Fruit fly (Drosophila melanogaster): ENCODE data around the gene mamo.
A peak's percentile ranks its signal among the peaks of the same experiment; 100 is the strongest.

Gene mamo

DNA sequence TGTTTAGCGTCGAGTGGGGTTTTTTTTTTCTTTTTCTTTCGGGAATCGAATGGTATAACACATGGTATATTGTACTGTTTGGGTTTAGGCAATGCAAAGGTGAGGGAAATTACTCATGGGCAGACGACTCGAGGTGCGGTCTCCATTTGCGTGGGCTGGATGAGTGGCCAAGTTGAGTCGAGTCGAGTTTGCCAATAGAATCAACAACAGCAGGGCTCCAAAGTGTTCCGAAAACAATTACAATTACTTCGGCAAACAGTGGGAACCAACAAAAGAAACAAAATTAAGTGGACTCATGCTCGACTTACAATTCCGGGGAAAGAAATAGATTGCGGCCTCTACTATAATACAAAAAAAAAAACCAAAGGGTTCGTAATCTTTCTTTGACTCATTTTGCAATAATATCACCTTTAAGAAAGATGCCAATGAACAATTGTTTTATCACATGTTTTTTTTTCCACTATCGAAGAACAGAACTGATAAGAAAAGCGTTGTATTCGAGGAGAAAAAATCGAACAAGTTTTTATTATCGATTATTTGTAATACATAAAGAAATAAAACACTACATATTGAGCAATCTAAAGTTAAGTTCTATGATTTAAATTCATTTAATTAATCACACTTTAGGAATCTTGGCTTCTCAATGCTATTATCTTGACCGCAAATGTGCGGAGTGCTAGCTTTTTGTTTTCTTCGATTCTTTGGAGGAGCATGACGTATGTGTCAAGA lies 169.9 kb downstream of the mamo start (continued):
- TF ChIP-seq CG1792 (GFP tag; optimal IDR thresholded peaks at IDR 0.05) (no peak), CG1024 (GFP tag; IDR thresholded peaks at IDR 0.05) (no peak), Hr51 (GFP tag; optimal IDR thresholded peaks at IDR 0.05) (peak in 1 of 2 experiments; percentile 13), bigmax (GFP tag; optimal IDR thresholded peaks at IDR 0.05) (no peak), Sox102F (GFP tag; optimal IDR thresholded peaks at IDR 0.05) (peak; percentile 29), Ets65A (GFP tag) (peak; percentile 77), ems (GFP tag; optimal IDR thresholded peaks at IDR 0.05) (no peak), CG2199 (GFP tag; IDR thresholded peaks at IDR 0.05) (no peak), CG3726 (GFP tag; IDR thresholded peaks at IDR 0.05) (no peak), CG4854 (GFP tag; optimal IDR thresholded peaks at IDR 0.05) (no peak), pnt (GFP tag; optimal IDR thresholded peaks at IDR 0.05) (no peak), CG3281 (GFP tag; optimal IDR thresholded peaks at IDR 0.05) (peak; percentile 25), peb (GFP tag; IDR thresholded peaks at IDR 0.05) (no peak), zfh1 (GFP tag; IDR thresholded peaks at IDR 0.05) (no peak), klu (GFP tag; IDR thresholded peaks at IDR 0.05) (no peak), CG4360 (GFP tag; IDR thresholded peaks at IDR 0.05) (no peak; the same call in 1 of the 2 replicates), h (optimal IDR thresholded peaks at IDR 0.05) (no peak), CG10147 (GFP tag; optimal IDR thresholded peaks at IDR 0.05) (no peak), CG5180 (GFP tag; optimal IDR thresholded peaks at IDR 0.05) (no peak), Rfx (GFP tag; IDR thresholded peaks at IDR 0.05) (peak; percentile 7; the same call in 1 of the 2 replicates), CG10267 (tag; optimal IDR thresholded peaks at IDR 0.05) (peak; percentile 20), Gsc (GFP tag; IDR thresholded peaks at IDR 0.05) (no peak), zf30C (GFP tag; optimal IDR thresholded peaks at IDR 0.05) (no peak), nmo (GFP tag; optimal IDR thresholded peaks at IDR 0.05) (peak; percentile 40), hkb (optimal IDR thresholded peaks at IDR 0.05) (no peak), hkb (GFP tag; IDR thresholded peaks at IDR 0.05) (no peak), CG31365 (tag; optimal IDR thresholded peaks at IDR 0.05) (no peak), CG32772 (GFP tag; IDR thresholded peaks at IDR 0.05) (no peak), caup (GFP tag; optimal IDR thresholded peaks at IDR 0.05; ENCODE audit: severe bottlenecking) (no peak), Atf3 (GFP tag; optimal IDR thresholded peaks at IDR 0.05) (no peak), danr (GFP tag; IDR thresholded peaks at IDR 0.05) (no peak), ro (GFP tag; IDR thresholded peaks at IDR 0.05) (no peak), ranshi (GFP tag; IDR thresholded peaks at IDR 0.05) (no peak), E2f2 (GFP tag; IDR thresholded peaks at IDR 0.05) (no peak), Chrac-16 (GFP tag; optimal IDR thresholded peaks at IDR 0.05) (no peak), sob (GFP tag; IDR thresholded peaks at IDR 0.05) (no peak), fd3F (GFP tag; optimal IDR thresholded peaks at IDR 0.05) (no peak), eve (GFP tag; optimal IDR thresholded peaks at IDR 0.05) (no peak), CG31388 (GFP tag; optimal IDR thresholded peaks at IDR 0.05) (no peak), Aef1 (GFP tag; IDR thresholded peaks at IDR 0.05) (no peak), CG33557 (GFP tag; optimal IDR thresholded peaks at IDR 0.05) (no peak), Sox100B (GFP tag; optimal IDR thresholded peaks at IDR 0.05) (peak; percentile 15), Nf-YC (tag; optimal IDR thresholded peaks at IDR 0.05) (no peak), Camta (GFP tag; optimal IDR thresholded peaks at IDR 0.05) (no peak), CG14667 (GFP tag; IDR thresholded peaks at IDR 0.05) (no peak), crp (GFP tag; optimal IDR thresholded peaks at IDR 0.05) (no peak), crc (GFP tag; optimal IDR thresholded peaks at IDR 0.05) (no peak), C15 (GFP tag; IDR thresholded peaks at IDR 0.05) (no peak), CG6683 (GFP tag; optimal IDR thresholded peaks at IDR 0.05) (no peak), CG2129 (GFP tag; IDR thresholded peaks at IDR 0.05; ENCODE audit: partially characterized antibody) (no peak), CG10565 (GFP tag; optimal IDR thresholded peaks at IDR 0.05) (no peak)

Measured in whole organism, embryonic.